Worm (Caenorhabditis elegans) whole organism, late embryonic: ENCODE measurements around the gene F49E11.2.

Experiments
- ceh-2 ChIP-seq: sonication (generic microtip); optimal IDR thresholded peaks from 2 replicates; lab custom pipeline; 2016; ENCODE audit warnings: missing genotype, missing genetic modification characterization, missing compliant biosample characterization
- ets-4 ChIP-seq: sonication (generic microtip); optimal IDR thresholded peaks from 2 replicates; lab custom pipeline; 2016; ENCODE audit warnings: missing genetic modification characterization, missing compliant biosample characterization
- fkh-10 ChIP-seq: fragments of 150-350 bp; optimal IDR thresholded peaks from 2 replicates; lab custom pipeline; 2014; ENCODE audit warnings: missing biosample characterization, missing genetic modification reagents, missing genetic modification characterization
- mec-3 ChIP-seq: sonication (generic microtip); optimal IDR thresholded peaks from 2 replicates; lab custom pipeline; 2016; ENCODE audit warnings: borderline replicate concordance, missing genetic modification characterization, missing compliant biosample characterization
- nfya-1 ChIP-seq: sonication (generic microtip); optimal IDR thresholded peaks from 2 replicates; lab custom pipeline; 2017; ENCODE audit warnings: missing genetic modification characterization, mild to moderate bottlenecking, missing compliant biosample characterization, antibody characterized with exemption, moderate library complexity
- nhr-11 ChIP-seq: fragments of 150-350 bp; optimal IDR thresholded peaks from 2 replicates; lab custom pipeline; 2014; ENCODE audit warnings: missing biosample characterization, missing genetic modification characterization
- tbx-2 ChIP-seq: sonication (generic microtip); optimal IDR thresholded peaks from 2 replicates; lab custom pipeline; 2016; ENCODE audit warnings: missing genetic modification characterization, missing compliant biosample characterization
- unc-86 ChIP-seq: sonication (generic microtip); optimal IDR thresholded peaks from 2 replicates; lab custom pipeline; 2016; ENCODE audit warnings: missing genetic modification characterization, missing compliant biosample characterization

DNA sequence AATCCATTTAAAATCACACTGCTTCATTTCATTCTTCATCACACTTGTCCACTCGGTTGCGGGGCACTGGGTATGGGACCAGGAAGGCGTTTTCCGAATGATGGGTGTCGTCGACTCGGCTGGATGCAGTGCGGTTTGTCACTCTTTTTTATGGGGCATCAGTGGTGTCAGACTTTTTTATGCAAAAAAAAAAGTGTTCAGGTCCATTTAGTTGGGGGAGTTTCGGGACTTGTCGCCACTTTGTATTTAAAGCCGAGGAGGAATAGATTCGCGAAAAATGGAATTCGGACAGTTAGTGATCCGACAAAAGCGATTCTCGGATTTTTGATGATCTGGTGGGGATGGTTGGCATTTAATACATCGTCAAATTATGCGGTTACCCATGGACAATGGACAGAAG lies 6.2 kb upstream of the F49E11.2 start:
- no peak for TF ChIP-seq nhr-11 (tag; lab: Kevin White, UChicago)
- no peak for TF ChIP-seq tbx-2
- no peak for TF ChIP-seq unc-86 (tag; lab: Kevin White, UChicago)
- no peak for TF ChIP-seq fkh-10 (GFP tag; lab: Kevin White, UChicago)
- no peak for TF ChIP-seq nfya-1 (tag; lab: Kevin White, UChicago)
- TF ChIP-seq mec-3, result no peak
- no peak for TF ChIP-seq ceh-2 (tag; lab: Kevin White, UChicago)
- no peak for TF ChIP-seq ets-4
